Worm (Caenorhabditis elegans) whole organism, early embryonic: ENCODE data around the gene C16A3.5.

Experiments used
- B0310.2 ChIP-seq: sonication (generic microtip); optimal IDR thresholded peaks from 2 replicates; lab custom pipeline; 2016; ENCODE audit warnings: mild to moderate bottlenecking, missing genetic modification characterization, missing compliant biosample characterization
- F13C5.2 ChIP-seq: sonication (generic microtip); optimal IDR thresholded peaks from 2 replicates; lab custom pipeline; 2017; ENCODE audit warnings: mild to moderate bottlenecking, missing genetic modification characterization, inconsistent platforms, missing compliant biosample characterization
- ama-1 ChIP-seq: fragments of 150-350 bp; optimal IDR thresholded peaks from 2 replicates; lab custom pipeline; 2014
- ceh-36 ChIP-seq: sonication (generic microtip); optimal IDR thresholded peaks from 2 replicates; lab custom pipeline; 2016; ENCODE audit warnings: missing genetic modification characterization, inconsistent platforms, missing compliant biosample characterization
- flt-1 ChIP-seq: fragments of 200-800 bp; sonication (Bioruptor generic); IDR thresholded peaks from 2 replicates; pipeline ENCODE4 v1.3.6; 2022; ENCODE audit warnings: missing genetic modification characterization, missing compliant biosample characterization
- hmbx-1 ChIP-seq: sonication (generic microtip); optimal IDR thresholded peaks from 2 replicates; lab custom pipeline; 2016; ENCODE audit warnings: mild to moderate bottlenecking, missing genetic modification characterization, missing compliant biosample characterization
- hnd-1 ChIP-seq: sonication (generic microtip); optimal IDR thresholded peaks from 2 replicates; lab custom pipeline; 2016; ENCODE audit warnings: missing genetic modification characterization, missing compliant biosample characterization
- tbx-11 ChIP-seq: fragments of 200-800 bp; sonication (Bioruptor generic); IDR thresholded peaks from 2 replicates; pipeline ENCODE4 v1.3.6; 2022; ENCODE audit warnings: missing genetic modification characterization, missing compliant biosample characterization
- tbx-37 ChIP-seq: fragments of 200-800 bp; sonication (Bioruptor generic); conservative IDR thresholded peaks from 2 replicates; pipeline ENCODE4 v1.3.6; 2022; ENCODE audit warnings: missing genetic modification reagents, missing genetic modification characterization, missing compliant biosample characterization

- no peak for TF ChIP-seq ama-1 (lab: Kevin White, UChicago)
- no peak for TF ChIP-seq hnd-1
- no peak for TF ChIP-seq flt-1 (GFP tag; lab: Robert Waterston, UW)
- no peak for TF ChIP-seq F13C5.2 (tag; lab: Kevin White, UChicago)
- TF ChIP-seq B0310.2, result no peak
- no peak for TF ChIP-seq ceh-36 (tag; lab: Kevin White, UChicago)
- no peak for TF ChIP-seq tbx-11 (GFP tag; lab: Robert Waterston, UW)
- TF ChIP-seq tbx-37 (GFP tag; lab: Robert Waterston, UW), result no peak
- no peak for TF ChIP-seq hmbx-1
These were observed 46.6 kb downstream of the C16A3.5 start, which contains the start of gene C05D11.8 for ce11 chrIII:6427205-6427604.
